Worm (Caenorhabditis elegans) whole organism, mixed stage, embryonic: ENCODE measurements around the gene klp-3.

Experiments
- M03D4.4 ChIP-seq: sonication (generic microtip); optimal IDR thresholded peaks from 2 replicates; lab custom pipeline; 2017; ENCODE audit warnings: mild to moderate bottlenecking, missing genetic modification characterization, missing compliant biosample characterization
- blmp-1 ChIP-seq: fragments of 150-350 bp; optimal IDR thresholded peaks from 2 replicates; lab custom pipeline; 2014; ENCODE audit warnings: missing biosample characterization, missing genetic modification characterization
- ceh-39 ChIP-seq: fragments of 150-350 bp; optimal IDR thresholded peaks from 2 replicates; lab custom pipeline; 2014; ENCODE audit warnings: missing biosample characterization, missing genetic modification characterization
- ceh-43 ChIP-seq: fragments of 200-800 bp; sonication (Bioruptor generic); optimal IDR thresholded peaks from 2 replicates; lab custom pipeline; 2018; ENCODE audit warnings: mild to moderate bottlenecking, missing genetic modification characterization, moderate library complexity, missing compliant biosample characterization
- ceh-83 ChIP-seq: fragments of 200-800 bp; sonication (Bioruptor generic); optimal IDR thresholded peaks from 2 replicates; lab custom pipeline; 2018; ENCODE audit warnings: mild to moderate bottlenecking, missing genetic modification characterization, missing compliant biosample characterization
- ces-1 ChIP-seq: fragments of 150-350 bp; optimal IDR thresholded peaks from 2 replicates; lab custom pipeline; 2014; ENCODE audit warnings: missing biosample characterization, missing genetic modification reagents, missing genetic modification characterization
- cnd-1 ChIP-seq: fragments of 200-800 bp; sonication (Bioruptor generic); optimal IDR thresholded peaks from 2 replicates; lab custom pipeline; 2018; ENCODE audit warnings: mild to moderate bottlenecking, missing genetic modification characterization, missing compliant biosample characterization
- drap-1 ChIP-seq: fragments of 200-800 bp; sonication (Bioruptor generic); optimal IDR thresholded peaks from 3 replicates; lab custom pipeline; 2018; ENCODE audit warnings: mild to moderate bottlenecking, missing genetic modification characterization, missing compliant biosample characterization
- elt-1 ChIP-seq: sonication (generic microtip); optimal IDR thresholded peaks from 2 replicates; lab custom pipeline; 2017; ENCODE audit warnings: missing genetic modification characterization, mild to moderate bottlenecking, missing compliant biosample characterization, antibody characterized with exemption, moderate library complexity, borderline replicate concordance; ENCODE audit not compliant: insufficient read depth
- elt-3 ChIP-seq: fragments of 150-350 bp; optimal IDR thresholded peaks from 2 replicates; lab custom pipeline; 2014; ENCODE audit warnings: missing biosample characterization, missing genetic modification characterization
- flh-1 ChIP-seq: fragments of 200-800 bp; sonication (Bioruptor generic); optimal IDR thresholded peaks from 2 replicates; lab custom pipeline; 2018; ENCODE audit warnings: mild to moderate bottlenecking, missing genetic modification characterization, moderate library complexity, missing compliant biosample characterization
- ham-2 ChIP-seq: fragments of 200-800 bp; sonication (Bioruptor generic); optimal IDR thresholded peaks from 2 replicates; lab custom pipeline; 2018; ENCODE audit warnings: mild to moderate bottlenecking, missing genetic modification characterization, missing compliant biosample characterization
- hlh-1 ChIP-seq: fragments of 150-350 bp; optimal IDR thresholded peaks from 2 replicates; lab custom pipeline; 2014; ENCODE audit warnings: missing biosample characterization, missing genetic modification reagents, missing genetic modification characterization
- lin-13 ChIP-seq: fragments of 150-350 bp; optimal IDR thresholded peaks from 2 replicates; lab custom pipeline; 2014; ENCODE audit warnings: missing biosample characterization, missing genetic modification characterization
- lin-32 ChIP-seq: fragments of 200-800 bp; sonication (Bioruptor generic); optimal IDR thresholded peaks from 2 replicates; lab custom pipeline; 2018; ENCODE audit warnings: mild to moderate bottlenecking, missing genetic modification characterization, missing compliant biosample characterization
- lsy-2 ChIP-seq: fragments of 150-350 bp; optimal IDR thresholded peaks from 2 replicates; lab custom pipeline; 2014; ENCODE audit warnings: missing biosample characterization, missing genetic modification characterization
- mab-5 ChIP-seq: fragments of 150-350 bp; optimal IDR thresholded peaks from 2 replicates; lab custom pipeline; 2014; ENCODE audit warnings: missing biosample characterization, missing genetic modification characterization
- mep-1 ChIP-seq: fragments of 150-350 bp; optimal IDR thresholded peaks from 2 replicates; lab custom pipeline; 2017; ENCODE audit warnings: missing biosample characterization, missing genetic modification reagents, missing genetic modification characterization, inconsistent platforms
- nhr-2 ChIP-seq: fragments of 150-350 bp; optimal IDR thresholded peaks from 2 replicates; lab custom pipeline; 2014; ENCODE audit warnings: missing biosample characterization, missing genetic modification characterization
- nhr-237 ChIP-seq: fragments of 150-350 bp; optimal IDR thresholded peaks from 2 replicates; lab custom pipeline; 2014; ENCODE audit warnings: missing biosample characterization, missing genetic modification characterization
- nhr-28 ChIP-seq: fragments of 150-350 bp; optimal IDR thresholded peaks from 2 replicates; lab custom pipeline; 2014; ENCODE audit warnings: missing biosample characterization, missing genetic modification characterization
- nhr-76 ChIP-seq: sonication (generic microtip); optimal IDR thresholded peaks from 2 replicates; lab custom pipeline; 2017; ENCODE audit warnings: missing biosample characterization, missing genetic modification characterization
- sem-2 ChIP-seq: fragments of 200-800 bp; sonication (Bioruptor generic); optimal IDR thresholded peaks from 2 replicates; lab custom pipeline; 2018; ENCODE audit warnings: mild to moderate bottlenecking, missing genetic modification characterization, missing compliant biosample characterization
- snpc-4 ChIP-seq: fragments of 150-350 bp; optimal IDR thresholded peaks from 2 replicates; lab custom pipeline; 2014; ENCODE audit warnings: missing biosample characterization, missing genetic modification characterization
- sptf-1 ChIP-seq: sonication (generic microtip); optimal IDR thresholded peaks from 2 replicates; lab custom pipeline; 2017; ENCODE audit warnings: mild to moderate bottlenecking, missing genetic modification characterization, moderate library complexity, missing compliant biosample characterization
- tbx-8 ChIP-seq: fragments of 200-800 bp; sonication (Bioruptor generic); optimal IDR thresholded peaks from 2 replicates; lab custom pipeline; 2018; ENCODE audit warnings: mild to moderate bottlenecking, missing genetic modification characterization, moderate library complexity, missing compliant biosample characterization
- unc-120 ChIP-seq: sonication (generic microtip); optimal IDR thresholded peaks from 2 replicates; lab custom pipeline; 2017; ENCODE audit warnings: missing genetic modification characterization, missing compliant biosample characterization; ENCODE audit not compliant: poor library complexity, severe bottlenecking
- unc-39 ChIP-seq: fragments of 150-350 bp; optimal IDR thresholded peaks from 2 replicates; lab custom pipeline; 2014; ENCODE audit warnings: missing biosample characterization, missing genetic modification characterization
- unc-62 ChIP-seq: fragments of 150-350 bp; optimal IDR thresholded peaks from 2 replicates; lab custom pipeline; 2014; ENCODE audit warnings: missing biosample characterization, missing genetic modification reagents, missing genetic modification characterization
- zip-8 ChIP-seq: fragments of 150-350 bp; optimal IDR thresholded peaks from 2 replicates; lab custom pipeline; 2014; ENCODE audit warnings: missing biosample characterization, missing genetic modification characterization
- ztf-11 ChIP-seq: fragments of 150-350 bp; optimal IDR thresholded peaks from 2 replicates; lab custom pipeline; 2014; ENCODE audit warnings: missing biosample characterization, missing genetic modification characterization

The klp-3 gene

DNA sequence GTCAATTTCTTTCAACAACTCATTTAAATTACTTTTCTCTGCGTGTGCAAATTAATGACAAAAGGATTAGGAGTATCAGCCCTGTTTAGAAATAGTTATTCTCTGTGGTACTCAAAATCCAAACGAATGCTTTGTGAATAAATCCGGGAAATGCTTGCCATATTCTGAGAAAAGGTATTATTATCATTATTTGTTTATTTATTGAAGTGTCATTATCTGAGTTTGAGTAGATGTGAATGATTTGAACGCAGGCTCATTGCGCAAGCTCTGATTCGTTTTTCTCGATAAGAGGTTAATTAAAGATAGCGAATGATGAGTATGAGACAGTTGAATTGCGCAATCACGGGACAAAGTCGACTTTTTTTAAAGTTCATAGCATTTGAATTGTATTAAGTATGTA lies 14.3 kb upstream of the klp-3 start:
- TF ChIP-seq tbx-8 (GFP tag; lab: Kevin White, UChicago) = no peak
- peak; percentile 87 for TF ChIP-seq zip-8 (tag; lab: Kevin White, UChicago)

DNA sequence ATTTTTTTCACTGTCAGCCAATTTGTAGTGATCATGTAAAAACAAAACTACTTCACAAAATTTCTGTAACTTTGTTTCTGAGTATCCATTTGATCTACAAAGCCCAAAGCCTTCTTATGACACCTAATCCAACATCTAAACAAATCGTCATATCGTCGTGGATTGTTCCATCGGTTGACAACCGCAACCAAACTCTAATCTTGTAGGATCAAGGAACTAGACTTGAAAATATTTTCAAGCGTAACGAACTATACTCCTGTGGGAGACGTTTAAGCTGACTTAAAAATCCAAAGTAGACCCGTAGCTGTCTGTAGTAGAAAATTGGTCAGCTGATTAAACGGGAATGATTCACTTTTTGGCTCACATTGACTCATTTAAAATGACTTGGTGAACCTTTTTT lies 12.5 kb upstream of the klp-3 start:
- no peak for TF ChIP-seq nhr-237 (tag; lab: Kevin White, UChicago)
- no peak for TF ChIP-seq nhr-76 (tag; lab: Kevin White, UChicago)
- TF ChIP-seq ceh-43 (GFP tag; lab: Kevin White, UChicago) = no peak
- no peak for TF ChIP-seq cnd-1 (tag; lab: Kevin White, UChicago)

DNA sequence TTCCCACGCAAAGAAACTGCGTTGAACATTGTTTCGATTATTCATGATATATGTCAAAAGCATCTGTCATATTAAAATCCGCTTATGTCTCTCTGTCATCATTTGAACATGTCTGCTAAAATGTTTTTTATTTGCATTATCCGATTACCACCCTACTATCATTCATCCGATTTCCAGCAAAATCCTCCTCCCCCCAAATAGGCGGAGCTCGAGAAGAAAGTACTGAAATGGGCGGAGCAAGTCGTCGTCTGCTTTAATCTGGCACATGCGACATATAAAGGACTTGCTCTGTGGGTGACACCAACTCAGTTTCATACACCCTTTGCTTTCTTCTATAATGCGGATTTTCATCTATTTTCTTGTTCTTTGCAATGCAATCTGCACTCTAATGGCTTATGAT lies 10.1 kb upstream of the klp-3 start, which contains the start of gene T09A5.14:
Gene T09A5.14 (plus strand): TSS at position 301 of the 400 bp plus-strand sequence.
- TF ChIP-seq lin-32 (GFP tag; lab: Kevin White, UChicago) (no peak), flh-1 (GFP tag; lab: Kevin White, UChicago) (no peak), ztf-11 (no peak), unc-120 (tag; lab: Kevin White, UChicago) (no peak), nhr-28 (tag; lab: Kevin White, UChicago) (no peak)

- TF ChIP-seq nhr-28 (tag; lab: Kevin White, UChicago) = no peak
- no peak for TF ChIP-seq tbx-8 (GFP tag; lab: Kevin White, UChicago)
- TF ChIP-seq mep-1 (tag; lab: Kevin White, UChicago) = no peak
- TF ChIP-seq cnd-1 (tag; lab: Kevin White, UChicago) = no peak
- TF ChIP-seq ces-1 (GFP tag; lab: Kevin White, UChicago) = no peak
- TF ChIP-seq blmp-1 (tag; lab: Kevin White, UChicago) = no peak
- no peak for TF ChIP-seq mab-5
- TF ChIP-seq sptf-1 (tag; lab: Kevin White, UChicago) = no peak
- TF ChIP-seq lin-32 (GFP tag; lab: Kevin White, UChicago) = no peak
Measured at ce11 chrII:7835314-7835713, 6.8 kb upstream of the klp-3 start, which contains the start of gene cex-2. Gene cex-2 (minus strand): TSS chrII:7835414.

- TF ChIP-seq unc-120 (tag; lab: Kevin White, UChicago) (peak; percentile 60), hlh-1 (tag; lab: Kevin White, UChicago) (peak; percentile 96), unc-62 (GFP tag; lab: Kevin White, UChicago) (peak; percentile 46), elt-1 (tag; lab: Kevin White, UChicago) (no peak)
Measured at ce11 chrII:7836613-7837226, 5.4 kb upstream of the klp-3 start.

- TF ChIP-seq sem-2 (GFP tag; lab: Kevin White, UChicago) (no peak), unc-39 (tag; lab: Kevin White, UChicago) (no peak), snpc-4 (no peak), unc-120 (tag; lab: Kevin White, UChicago) (peak; percentile 40), nhr-76 (tag; lab: Kevin White, UChicago) (no peak), nhr-2 (no peak), ceh-39 (tag; lab: Kevin White, UChicago) (no peak), hlh-1 (tag; lab: Kevin White, UChicago) (no peak), mab-5 (no peak), tbx-8 (GFP tag; lab: Kevin White, UChicago) (no peak), mep-1 (tag; lab: Kevin White, UChicago) (peak; percentile 17), ceh-43 (GFP tag; lab: Kevin White, UChicago) (no peak), zip-8 (tag; lab: Kevin White, UChicago) (no peak), ces-1 (GFP tag; lab: Kevin White, UChicago) (peak; percentile 58), cnd-1 (tag; lab: Kevin White, UChicago) (no peak), drap-1 (GFP tag; lab: Kevin White, UChicago) (no peak), lsy-2 (no peak), nhr-237 (tag; lab: Kevin White, UChicago) (no peak), sptf-1 (tag; lab: Kevin White, UChicago) (no peak), nhr-28 (tag; lab: Kevin White, UChicago) (no peak), lin-13 (tag; lab: Kevin White, UChicago) (no peak), ceh-83 (no peak), lin-32 (GFP tag; lab: Kevin White, UChicago) (no peak), elt-3 (tag; lab: Kevin White, UChicago) (no peak), ham-2 (no peak), M03D4.4 (tag; lab: Kevin White, UChicago) (no peak)
Measured at ce11 chrII:7838661-7839060, 3.5 kb upstream of the klp-3 start.
